Fruit fly (Drosophila melanogaster): ENCODE data around the gene CG3528.

The CG3528 gene

DNA sequence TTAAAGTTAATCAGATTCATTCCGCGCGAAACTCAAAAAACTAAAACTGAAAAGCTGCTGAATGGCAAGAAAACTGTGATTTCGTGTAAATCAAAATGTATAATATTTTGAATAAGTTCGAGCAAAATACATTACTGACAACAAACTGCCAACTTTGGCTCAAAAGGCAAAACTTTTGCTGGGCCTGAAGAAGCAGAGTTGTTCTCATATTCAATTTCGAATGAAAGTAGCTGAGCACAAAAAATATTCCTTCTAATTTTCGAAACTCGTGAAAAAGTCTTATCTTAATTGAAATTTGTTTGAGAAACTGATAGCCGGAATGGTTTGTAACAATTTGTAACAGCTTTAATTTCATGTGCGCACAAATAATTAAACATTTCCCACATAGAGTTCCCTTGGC, at the start of gene CG3528:
Gene CG3528 (minus strand): TSS at position 101 of the 400 bp plus-strand sequence.
- TF ChIP-seq Crg-1 (GFP tag; optimal IDR thresholded peaks at IDR 0.05) (no peak), cic (GFP tag; optimal IDR thresholded peaks at IDR 0.05) (no peak), CG5204 (GFP tag; optimal IDR thresholded peaks at IDR 0.05) (no peak), cnc (optimal IDR thresholded peaks at IDR 0.05) (no peak), CG1620 (GFP tag; optimal IDR thresholded peaks at IDR 0.05) (no peak), kay (GFP tag; ENCODE audit: borderline replicate concordance) (no peak)

- TF ChIP-seq kay (GFP tag; ENCODE audit: borderline replicate concordance) (no peak), CG11617 (GFP tag; optimal IDR thresholded peaks at IDR 0.05) (no peak), Hr96 (GFP tag; optimal IDR thresholded peaks at IDR 0.05) (no peak), pad (GFP tag; optimal IDR thresholded peaks at IDR 0.05) (no peak), cnc (optimal IDR thresholded peaks at IDR 0.05) (no peak), ovo (GFP tag; optimal IDR thresholded peaks at IDR 0.05) (no peak), CG12768 (GFP tag; optimal IDR thresholded peaks at IDR 0.05) (no peak), bab1 (GFP tag; optimal IDR thresholded peaks at IDR 0.05) (no peak), CG33017 (tag; optimal IDR thresholded peaks at IDR 0.05) (no peak), CG7101 (tag; optimal IDR thresholded peaks at IDR 0.05) (no peak), Crg-1 (GFP tag; optimal IDR thresholded peaks at IDR 0.05) (no peak), Mnt (GFP tag; optimal IDR thresholded peaks at IDR 0.05) (no peak), CG1620 (GFP tag; optimal IDR thresholded peaks at IDR 0.05) (no peak), cic (GFP tag; optimal IDR thresholded peaks at IDR 0.05) (peak; percentile 40), toe (GFP tag; optimal IDR thresholded peaks at IDR 0.05) (no peak), CG5204 (GFP tag; optimal IDR thresholded peaks at IDR 0.05) (no peak), CG14711 (tag; optimal IDR thresholded peaks at IDR 0.05) (no peak), CG7045 (GFP tag; optimal IDR thresholded peaks at IDR 0.05) (peak; percentile 2)
Observed at dm6 chr2L:2564758-2565157, 46.9 kb upstream of the CG3528 start, which contains the start of gene Cyp309a1. Gene Cyp309a1, minus strand, starts transcription at chr2L:2564830.

DNA sequence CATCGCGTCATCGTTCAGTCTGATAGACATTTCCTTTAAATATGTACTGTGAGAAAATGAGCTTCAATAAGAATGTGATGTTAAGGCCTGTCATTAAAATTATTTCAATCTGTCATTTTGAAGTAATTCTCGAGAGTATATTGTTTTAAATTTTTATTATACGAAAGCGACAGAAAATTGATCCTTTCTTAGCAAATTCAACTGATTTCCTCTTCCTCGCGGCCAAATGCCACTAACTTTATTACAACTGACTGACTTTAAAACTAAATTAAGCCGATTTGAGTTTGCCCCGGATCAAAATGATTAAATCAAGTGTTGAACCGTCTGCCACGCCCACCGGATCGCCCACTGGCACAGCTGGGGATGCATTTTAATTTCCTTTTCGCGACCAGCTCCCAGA, 34.9 kb upstream of the CG3528 start, which contains the start of gene CG3515:
Gene CG3515 (minus strand): TSS at position 101 of the 400 bp plus-strand sequence.
- no peak for TF ChIP-seq CG5204 (GFP tag; optimal IDR thresholded peaks at IDR 0.05)
- TF ChIP-seq ovo (GFP tag; optimal IDR thresholded peaks at IDR 0.05), result no peak
- no peak for TF ChIP-seq toe (GFP tag; optimal IDR thresholded peaks at IDR 0.05)
- TF ChIP-seq CG1620 (GFP tag; optimal IDR thresholded peaks at IDR 0.05), result no peak
- TF ChIP-seq CG11617 (GFP tag; optimal IDR thresholded peaks at IDR 0.05), result no peak
- no peak for TF ChIP-seq Hr96 (GFP tag; optimal IDR thresholded peaks at IDR 0.05)
- TF ChIP-seq CG33017 (tag; optimal IDR thresholded peaks at IDR 0.05), result no peak
- TF ChIP-seq CG7101 (tag; optimal IDR thresholded peaks at IDR 0.05), result no peak
- TF ChIP-seq bab1 (GFP tag; optimal IDR thresholded peaks at IDR 0.05), result no peak
- no peak for TF ChIP-seq kay (GFP tag; ENCODE audit: borderline replicate concordance)
- no peak for TF ChIP-seq Crg-1 (GFP tag; optimal IDR thresholded peaks at IDR 0.05)
- TF ChIP-seq Mnt (GFP tag; optimal IDR thresholded peaks at IDR 0.05), result no peak
- no peak for TF ChIP-seq Clk (GFP tag; optimal IDR thresholded peaks at IDR 0.05)
- TF ChIP-seq CG7045 (GFP tag; optimal IDR thresholded peaks at IDR 0.05), result no peak
- no peak for TF ChIP-seq cnc (optimal IDR thresholded peaks at IDR 0.05)
- no peak for TF ChIP-seq tj (GFP tag; optimal IDR thresholded peaks at IDR 0.05)

dm6 chr2L:2542491-2542890, 24.7 kb upstream of the CG3528 start:
- no peak for TF ChIP-seq tj (GFP tag; optimal IDR thresholded peaks at IDR 0.05)
- no peak for TF ChIP-seq Hr96 (GFP tag; optimal IDR thresholded peaks at IDR 0.05)
- TF ChIP-seq CG33017 (tag; optimal IDR thresholded peaks at IDR 0.05), result no peak

DNA sequence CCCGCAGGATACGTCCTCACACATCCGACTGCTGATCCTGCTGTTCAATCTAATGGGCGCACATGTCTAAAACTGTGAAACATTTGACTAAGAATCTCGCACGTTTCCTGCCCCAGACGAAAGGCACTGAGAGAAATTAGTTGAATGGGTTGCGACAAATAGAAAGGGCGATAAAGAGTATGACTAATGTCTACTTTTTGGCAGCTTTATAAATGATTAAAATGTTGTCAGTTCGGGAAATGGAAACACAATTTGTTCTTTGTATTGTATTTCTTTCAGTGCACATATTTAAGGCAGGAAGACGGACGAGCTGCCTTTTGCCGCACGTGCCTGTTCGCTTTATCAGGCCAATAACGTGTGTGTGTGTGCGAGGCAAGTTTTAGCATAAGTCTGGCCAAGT, 10.3 kb upstream of the CG3528 start:
- TF ChIP-seq CG33017 (tag; optimal IDR thresholded peaks at IDR 0.05) (no peak), CG1620 (GFP tag; optimal IDR thresholded peaks at IDR 0.05) (no peak), tj (GFP tag; optimal IDR thresholded peaks at IDR 0.05) (no peak), ovo (GFP tag; optimal IDR thresholded peaks at IDR 0.05) (no peak)

DNA sequence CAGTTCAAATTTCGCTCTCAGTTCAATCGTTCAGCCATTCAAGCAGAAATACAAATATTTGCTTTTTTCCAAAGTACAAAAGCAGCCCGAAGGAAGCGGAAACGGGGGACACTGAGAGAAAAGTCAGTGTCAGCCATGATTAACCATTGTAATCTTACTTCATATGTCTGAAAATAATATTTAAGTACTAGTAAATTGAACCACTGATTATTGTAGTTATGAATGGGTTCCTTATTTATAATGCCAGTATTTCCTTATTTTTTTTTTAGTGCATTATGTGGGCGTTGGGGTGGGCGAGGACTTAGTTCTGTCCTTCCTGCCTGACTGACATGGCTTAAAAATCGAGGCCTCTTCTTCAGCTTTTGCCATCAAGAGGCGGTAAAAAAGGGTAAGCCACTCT, 16.0 kb downstream of the CG3528 start:
- TF ChIP-seq CG12768 (GFP tag; optimal IDR thresholded peaks at IDR 0.05) (no peak), cnc (optimal IDR thresholded peaks at IDR 0.05) (no peak), pad (GFP tag; optimal IDR thresholded peaks at IDR 0.05) (no peak), Clk (GFP tag; optimal IDR thresholded peaks at IDR 0.05) (no peak), CG11617 (GFP tag; optimal IDR thresholded peaks at IDR 0.05) (no peak), CG7101 (tag; optimal IDR thresholded peaks at IDR 0.05) (no peak), bab1 (GFP tag; optimal IDR thresholded peaks at IDR 0.05) (no peak), Mnt (GFP tag; optimal IDR thresholded peaks at IDR 0.05) (no peak), Crg-1 (GFP tag; optimal IDR thresholded peaks at IDR 0.05) (no peak), tj (GFP tag; optimal IDR thresholded peaks at IDR 0.05) (no peak), ovo (GFP tag; optimal IDR thresholded peaks at IDR 0.05) (no peak), CG33017 (tag; optimal IDR thresholded peaks at IDR 0.05) (no peak), kay (GFP tag; ENCODE audit: borderline replicate concordance) (no peak)

- TF ChIP-seq kay (GFP tag; ENCODE audit: borderline replicate concordance) (no peak), CG33017 (tag; optimal IDR thresholded peaks at IDR 0.05) (no peak), Hr96 (GFP tag; optimal IDR thresholded peaks at IDR 0.05) (no peak), ovo (GFP tag; optimal IDR thresholded peaks at IDR 0.05) (no peak), Clk (GFP tag; optimal IDR thresholded peaks at IDR 0.05) (no peak), bab1 (GFP tag; optimal IDR thresholded peaks at IDR 0.05) (no peak), CG7045 (GFP tag; optimal IDR thresholded peaks at IDR 0.05) (no peak), cic (GFP tag; optimal IDR thresholded peaks at IDR 0.05) (no peak), CG11617 (GFP tag; optimal IDR thresholded peaks at IDR 0.05) (no peak), Mnt (GFP tag; optimal IDR thresholded peaks at IDR 0.05) (no peak), tj (GFP tag; optimal IDR thresholded peaks at IDR 0.05) (no peak), CG7101 (tag; optimal IDR thresholded peaks at IDR 0.05) (no peak), Crg-1 (GFP tag; optimal IDR thresholded peaks at IDR 0.05) (no peak), pad (GFP tag; optimal IDR thresholded peaks at IDR 0.05) (no peak), toe (GFP tag; optimal IDR thresholded peaks at IDR 0.05) (no peak), CG5204 (GFP tag; optimal IDR thresholded peaks at IDR 0.05) (no peak), CG14711 (tag; optimal IDR thresholded peaks at IDR 0.05) (no peak)
Observed at dm6 chr2L:2494515-2495098, 23.2 kb downstream of the CG3528 start.
